Fruit fly (Drosophila melanogaster) whole organism: ENCODE data around the gene CG1999.

Source experiments
- CG8478 ChIP-seq: fragments of >200 bp; optimal IDR thresholded peaks from 2 replicates; lab custom pipeline; 2018; ENCODE audit warnings: inconsistent platforms
- Dll ChIP-seq: fragments of >200 bp; optimal IDR thresholded peaks from 2 replicates; lab custom pipeline; 2017
- EcR ChIP-seq, 2 experiments: fragments of >200 bp; optimal IDR thresholded peaks; 2 replicates each; lab custom pipeline; 2017; ENCODE audit warnings: missing biosample characterization in 2 of 2, missing genetic modification characterization in 2 of 2, missing genetic modification reagents in 2 of 2
- pan ChIP-seq: fragments of >200 bp; optimal IDR thresholded peaks from 2 replicates; lab custom pipeline; 2017
- psq ChIP-seq: fragments of >200 bp; optimal IDR thresholded peaks from 2 replicates; lab custom pipeline; 2017
- usp ChIP-seq: fragments of >200 bp; optimal IDR thresholded peaks from 2 replicates; lab custom pipeline; 2017; ENCODE audit warnings: missing biosample characterization, missing genetic modification characterization, mixed read lengths

DNA sequence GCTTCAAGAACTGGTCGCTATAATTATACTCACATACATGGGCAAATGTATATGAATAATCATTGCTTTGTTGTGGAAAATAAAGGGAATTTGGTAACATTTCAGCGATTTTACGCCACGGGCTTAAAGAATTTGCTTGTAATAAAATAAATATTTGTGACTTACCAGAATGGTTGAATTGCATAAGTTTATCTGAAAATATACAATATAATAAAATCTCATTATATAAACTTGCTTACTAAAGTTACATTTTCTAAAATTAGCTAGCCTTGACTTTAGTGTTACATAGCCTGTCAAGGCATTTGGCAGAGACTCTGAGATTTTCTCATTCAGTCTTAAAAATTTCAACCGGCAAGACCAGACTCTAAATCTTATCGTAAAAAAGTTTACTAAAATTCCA is at the start of gene CG1999:
- TF ChIP-seq usp (GFP tag; lab: Kevin White, UChicago): no peak
- no peak for TF ChIP-seq Dll
- no peak for TF ChIP-seq psq
- TF ChIP-seq EcR (GFP tag; optimal IDR thresholded peaks at IDR 0.05; lab: Kevin White, UChicago): no peak
- TF ChIP-seq pan (lab: Kevin White, UChicago): no peak
- no peak for TF ChIP-seq CG8478
